Worm (Caenorhabditis elegans): ENCODE results near the gene thn-2.

Gene thn-2

ce11 chrIV:12391003-12391637, 8.2 kb downstream of the thn-2 start, which contains the start of the genes rps-23 and dpm-3 (continued):
- no peak for TF ChIP-seq mxl-1 (tag; optimal IDR thresholded peaks at IDR 0.05)
- TF ChIP-seq nfya-2 (GFP tag; IDR thresholded peaks at IDR 0.05), result 0 out of 2 replicates have a peak, but pooled peaks have one; percentile 73
- no peak for TF ChIP-seq die-1 (tag; optimal IDR thresholded peaks at IDR 0.05)
- TF ChIP-seq Y53G8AR.9 (GFP tag; conservative IDR thresholded peaks at IDR 0.05), result peak; percentile 77
- no peak for TF ChIP-seq F55B11.4 (tag; optimal IDR thresholded peaks at IDR 0.05; ENCODE audit: borderline replicate concordance, insufficient read depth)
- peak; percentile 79 for TF ChIP-seq hmg-1.2 (GFP tag; IDR thresholded peaks at IDR 0.05)
- TF ChIP-seq efl-1 (GFP tag; optimal IDR thresholded peaks at IDR 0.05), result peak; percentile 60
- TF ChIP-seq egl-44 (GFP tag; IDR thresholded peaks at IDR 0.05), result peak; percentile 82
- no peak for TF ChIP-seq sdz-38 (tag; optimal IDR thresholded peaks at IDR 0.05)
- peak; percentile 91 for TF ChIP-seq madf-10 (tag; optimal IDR thresholded peaks at IDR 0.05)
- TF ChIP-seq akir-1 (GFP tag; optimal IDR thresholded peaks at IDR 0.05), result no peak
- TF ChIP-seq lin-40 (tag; optimal IDR thresholded peaks at IDR 0.05), result no peak
- TF ChIP-seq lin-35 (GFP tag; optimal IDR thresholded peaks at IDR 0.05), result peak in 2 of 3 experiments; percentile 18 to 86
- TF ChIP-seq him-1 (tag; optimal IDR thresholded peaks at IDR 0.05), result peak; percentile 71
- peak; percentile 52 for TF ChIP-seq C06A6.2 (GFP tag; conservative IDR thresholded peaks at IDR 0.05)
- TF ChIP-seq zim-3 (tag; optimal IDR thresholded peaks at IDR 0.05), result peak; percentile 68
- TF ChIP-seq lsl-1 (GFP tag; optimal IDR thresholded peaks at IDR 0.05), result peak; percentile 98
- peak; percentile 75; the same call in 1 of the 2 replicates for TF ChIP-seq C17E4.6 (GFP tag; IDR thresholded peaks at IDR 0.05)
- peak; percentile 73 for TF ChIP-seq somi-1 (GFP tag; optimal IDR thresholded peaks at IDR 0.05)
- peak; percentile 95 for TF ChIP-seq ekl-4 (GFP tag; IDR thresholded peaks at IDR 0.05)
- no peak for TF ChIP-seq aptf-3 (GFP tag; IDR thresholded peaks at IDR 0.05)
- peak; percentile 91 for TF ChIP-seq lin-54 (GFP tag; optimal IDR thresholded peaks at IDR 0.05)
- TF ChIP-seq lsy-27 (tag; optimal IDR thresholded peaks at IDR 0.05; ENCODE audit: borderline replicate concordance, insufficient read depth), result no peak
- TF ChIP-seq madf-8 (GFP tag; conservative IDR thresholded peaks at IDR 0.05), result peak; percentile 86
- peak; percentile 98 for TF ChIP-seq F33H1.4 (GFP tag; IDR thresholded peaks at IDR 0.05)
- peak; percentile 95 for TF ChIP-seq ceh-91 (GFP tag; IDR thresholded peaks at IDR 0.05)
- TF ChIP-seq hmg-20 (GFP tag; IDR thresholded peaks at IDR 0.05), result 0 out of 2 replicates have a peak, but pooled peaks have one; percentile 59
- peak; percentile 97 for TF ChIP-seq unc-130 (GFP tag; optimal IDR thresholded peaks at IDR 0.05)
- TF ChIP-seq ceh-79 (tag; optimal IDR thresholded peaks at IDR 0.05), result no peak
- 0 out of 2 replicates have a peak, but pooled peaks have one; percentile 32 for TF ChIP-seq lag-1 (GFP tag; IDR thresholded peaks at IDR 0.05)
- TF ChIP-seq ceh-40 (GFP tag; IDR thresholded peaks at IDR 0.05), result peak; percentile 86
- peak; percentile 63 for TF ChIP-seq ztf-18 (tag; optimal IDR thresholded peaks at IDR 0.05)
- peak; percentile 75 for TF ChIP-seq tbp1 (GFP tag; optimal IDR thresholded peaks at IDR 0.05)
- TF ChIP-seq let-607 (tag; optimal IDR thresholded peaks at IDR 0.05), result peak; percentile 55 to 90
- TF ChIP-seq ztf-26 (tag; optimal IDR thresholded peaks at IDR 0.05), result peak; percentile 49
- peak; percentile 69 for TF ChIP-seq hrde-1 (tag; optimal IDR thresholded peaks at IDR 0.05; ENCODE audit: borderline replicate concordance)
- peak; percentile 71 for TF ChIP-seq F52B5.7 (tag; optimal IDR thresholded peaks at IDR 0.05)
- peak; percentile 50 for TF ChIP-seq snpc-4 (GFP tag; optimal IDR thresholded peaks at IDR 0.05)
- TF ChIP-seq snpc-4 (tag; optimal IDR thresholded peaks at IDR 0.05), result peak; percentile 65 to 82 (median 76)
- peak; percentile 40 for TF ChIP-seq B0035.1 (tag; optimal IDR thresholded peaks at IDR 0.05)
- peak; percentile 94 for TF ChIP-seq Y95B8A.8 (GFP tag; IDR thresholded peaks at IDR 0.05)
- TF ChIP-seq hlh-12 (tag; optimal IDR thresholded peaks at IDR 0.05), result no peak
- TF ChIP-seq Y67H2A.10 (GFP tag; conservative IDR thresholded peaks at IDR 0.05), result peak; percentile 92
- 0 out of 2 replicates have a peak, but pooled peaks have one; percentile 73 for TF ChIP-seq egl-18 (GFP tag; IDR thresholded peaks at IDR 0.05)
- peak; percentile 37 for TF ChIP-seq B0261.1 (tag; optimal IDR thresholded peaks at IDR 0.05)
- no peak for TF ChIP-seq F57A8.1 (GFP tag; optimal IDR thresholded peaks at IDR 0.05)
- peak; percentile 91 for TF ChIP-seq nfyb-1 (GFP tag; IDR thresholded peaks at IDR 0.05)
